ENCODE assay signal across 6 fruit fly cellular contexts in the genomic region with DNA sequence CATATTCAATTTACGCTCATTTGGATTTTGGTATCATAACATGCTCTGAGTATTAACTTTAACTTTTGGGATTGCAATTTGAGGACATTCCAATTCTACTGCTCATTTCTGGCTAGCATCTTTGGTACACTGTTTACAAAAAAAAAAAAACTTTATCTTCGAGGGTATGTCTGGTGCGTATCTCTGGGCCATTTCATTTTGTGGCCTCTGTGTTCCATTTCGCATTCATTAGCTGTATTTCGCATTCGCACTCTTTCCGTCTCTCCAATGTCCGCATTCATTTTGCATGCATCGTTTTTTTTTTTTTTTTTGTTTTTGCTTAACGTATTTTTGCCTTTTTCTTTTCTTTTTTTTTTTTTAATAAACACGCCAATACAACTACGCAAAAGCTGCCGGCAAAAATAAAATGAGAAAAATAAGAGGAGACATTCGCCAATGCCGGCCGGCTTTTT.
TF ChIP-seq lines count a peak whose summit lies in the region.

No protein-coding gene starts in this region.

- TF ChIP-seq CTCF in whole organism, embryonic (GFP tag; optimal IDR thresholded peaks at IDR 0.05; lab: Kevin White, UChicago): no peak

TF ChIP-seq in whole organism, 6 proteins besides CTCF, POLR2A, EP300 and RAD21:
- TF ChIP-seq pan (optimal IDR thresholded peaks at IDR 0.05; lab: Kevin White, UChicago) (peak; percentile 96), Dll (optimal IDR thresholded peaks at IDR 0.05; lab: Kevin White, UChicago) (no peak), psq (optimal IDR thresholded peaks at IDR 0.05; lab: Kevin White, UChicago) (no peak), usp (GFP tag; optimal IDR thresholded peaks at IDR 0.05; lab: Kevin White, UChicago) (no peak), EcR (GFP tag; optimal IDR thresholded peaks at IDR 0.05; lab: Kevin White, UChicago) (no peak), CG8478 (optimal IDR thresholded peaks at IDR 0.05; lab: Kevin White, UChicago) (no peak)

TF ChIP-seq in whole organism, adult, 20 proteins besides CTCF, POLR2A, EP300 and RAD21 (continues in another document):
- TF ChIP-seq CG11617 (GFP tag; optimal IDR thresholded peaks at IDR 0.05; lab: Kevin White, UChicago) (peak; percentile 42), CG5204 (GFP tag; optimal IDR thresholded peaks at IDR 0.05; lab: Kevin White, UChicago) (peak; percentile 33), tj (GFP tag; optimal IDR thresholded peaks at IDR 0.05; lab: Kevin White, UChicago) (peak; percentile 80), Hr96 (GFP tag; optimal IDR thresholded peaks at IDR 0.05; lab: Kevin White, UChicago) (peak; percentile 85), Crg-1 (GFP tag; optimal IDR thresholded peaks at IDR 0.05; lab: Kevin White, UChicago) (peak; percentile 13), toe (GFP tag; optimal IDR thresholded peaks at IDR 0.05; lab: Kevin White, UChicago) (no peak), CG12768 (GFP tag; optimal IDR thresholded peaks at IDR 0.05; lab: Kevin White, UChicago) (peak; percentile 9), pad (GFP tag; optimal IDR thresholded peaks at IDR 0.05; lab: Kevin White, UChicago) (peak; percentile 35), kay (GFP tag; lab: Kevin White, UChicago; ENCODE audit: borderline replicate concordance) (peak; percentile 77), CG7045 (GFP tag; optimal IDR thresholded peaks at IDR 0.05; lab: Kevin White, UChicago) (no peak), ovo (GFP tag; optimal IDR thresholded peaks at IDR 0.05; lab: Kevin White, UChicago) (peak; percentile 6), cic (GFP tag; optimal IDR thresholded peaks at IDR 0.05; lab: Kevin White, UChicago) (no peak), CG7101 (tag; optimal IDR thresholded peaks at IDR 0.05; lab: Kevin White, UChicago) (peak; percentile 52), CG1620 (GFP tag; optimal IDR thresholded peaks at IDR 0.05; lab: Kevin White, UChicago) (peak; percentile 66), Mnt (GFP tag; optimal IDR thresholded peaks at IDR 0.05; lab: Kevin White, UChicago) (peak; percentile 19), CG14711 (tag; optimal IDR thresholded peaks at IDR 0.05; lab: Kevin White, UChicago) (peak; percentile 77)

TF ChIP-seq in whole organism, embryonic, 481 proteins besides CTCF, POLR2A, EP300 and RAD21 (continues in another document):
- TF ChIP-seq ap (GFP tag; IDR thresholded peaks at IDR 0.05; lab: Robert Waterston, UW) (no peak), Fer1 (GFP tag; optimal IDR thresholded peaks at IDR 0.05; lab: Kevin White, UChicago) (no peak), Lpt (GFP tag; optimal IDR thresholded peaks at IDR 0.05; lab: Kevin White, UChicago) (no peak), PHDP (tag; optimal IDR thresholded peaks at IDR 0.05; lab: Kevin White, UChicago) (no peak), CG12104 (GFP tag; optimal IDR thresholded peaks at IDR 0.05; lab: Kevin White, UChicago) (no peak), salm (tag; optimal IDR thresholded peaks at IDR 0.05; lab: Kevin White, UChicago) (no peak), seq (GFP tag; IDR thresholded peaks at IDR 0.05; lab: Robert Waterston, UW) (peak; percentile 28), CG9215 (GFP tag; IDR thresholded peaks at IDR 0.05; lab: Robert Waterston, UW) (no peak), CG17186 (GFP tag; optimal IDR thresholded peaks at IDR 0.05; lab: Kevin White, UChicago) (no peak), Opbp (GFP tag; IDR thresholded peaks at IDR 0.05; lab: Robert Waterston, UW; ENCODE audit: partially characterized antibody) (no peak), CG30020 (tag; optimal IDR thresholded peaks at IDR 0.05; lab: Kevin White, UChicago) (no peak), Sry-β (GFP tag; optimal IDR thresholded peaks at IDR 0.05; lab: Kevin White, UChicago) (no peak), CG4820 (GFP tag; optimal IDR thresholded peaks at IDR 0.05; lab: Kevin White, UChicago) (peak; percentile 18), bsh (GFP tag; optimal IDR thresholded peaks at IDR 0.05; lab: Kevin White, UChicago) (peak in 1 of 2 experiments; percentile 73), lab (GFP tag; optimal IDR thresholded peaks at IDR 0.05; lab: Kevin White, UChicago) (peak; percentile 18), Med (GFP tag; lab: Kevin White, UChicago) (peak; percentile 76), pita (GFP tag; optimal IDR thresholded peaks at IDR 0.05; lab: Kevin White, UChicago) (no peak)

TF ChIP-seq in whole organism, prepupa, 60 proteins besides CTCF, POLR2A, EP300 and RAD21 (continues in another document):
- peak; percentile 95 for TF ChIP-seq CG8319 (GFP tag; optimal IDR thresholded peaks at IDR 0.05; lab: Kevin White, UChicago)
- peak; percentile 94 for TF ChIP-seq esn (GFP tag; optimal IDR thresholded peaks at IDR 0.05; lab: Kevin White, UChicago)
- TF ChIP-seq achi (GFP tag; optimal IDR thresholded peaks at IDR 0.05; lab: Kevin White, UChicago): peak; percentile 86
- peak; percentile 79 for TF ChIP-seq fd59A (GFP tag; optimal IDR thresholded peaks at IDR 0.05; lab: Kevin White, UChicago)
- TF ChIP-seq CG8119 (GFP tag; IDR thresholded peaks at IDR 0.05; lab: Robert Waterston, UW): peak; percentile 92
- peak; percentile 42 for TF ChIP-seq CG3032 (tag; optimal IDR thresholded peaks at IDR 0.05; lab: Kevin White, UChicago)
- TF ChIP-seq Ets96B (tag; optimal IDR thresholded peaks at IDR 0.05; lab: Kevin White, UChicago): peak; percentile 87
- peak; percentile 99 for TF ChIP-seq svp (GFP tag; lab: Kevin White, UChicago)
- peak; percentile 95 for TF ChIP-seq Hr39 (GFP tag; optimal IDR thresholded peaks at IDR 0.05; lab: Kevin White, UChicago)
- peak; percentile 91 for TF ChIP-seq CG15336 (GFP tag; IDR thresholded peaks at IDR 0.05; lab: Robert Waterston, UW)
- peak; percentile 81 for TF ChIP-seq CG32006 (GFP tag; optimal IDR thresholded peaks at IDR 0.05; lab: Kevin White, UChicago)
- peak; percentile 93 for TF ChIP-seq Smox (GFP tag; optimal IDR thresholded peaks at IDR 0.05; lab: Kevin White, UChicago)
- no peak for TF ChIP-seq Hr38 (GFP tag; optimal IDR thresholded peaks at IDR 0.05; lab: Kevin White, UChicago)
- TF ChIP-seq dsx (GFP tag; optimal IDR thresholded peaks at IDR 0.05; lab: Kevin White, UChicago; ENCODE audit: poor library complexity, severe bottlenecking): peak; percentile 77
- TF ChIP-seq CG6808 (GFP tag; optimal IDR thresholded peaks at IDR 0.05; lab: Kevin White, UChicago): peak; percentile 80
- peak; percentile 98 for TF ChIP-seq cyc (GFP tag; optimal IDR thresholded peaks at IDR 0.05; lab: Kevin White, UChicago)
- TF ChIP-seq pdm3 (GFP tag; optimal IDR thresholded peaks at IDR 0.05; lab: Kevin White, UChicago): peak; percentile 93

TF ChIP-seq in whole organism, pupa, 21 proteins besides CTCF, POLR2A, EP300 and RAD21 (continues in another document):
- TF ChIP-seq CG8301 (tag; optimal IDR thresholded peaks at IDR 0.05; lab: Kevin White, UChicago) (peak; percentile 69), CG14655 (GFP tag; optimal IDR thresholded peaks at IDR 0.05; lab: Kevin White, UChicago) (peak; percentile 73), fd96Ca (GFP tag; IDR thresholded peaks at IDR 0.05; lab: Robert Waterston, UW) (peak; percentile 81), CG12605 (GFP tag; IDR thresholded peaks at IDR 0.05; lab: Robert Waterston, UW) (peak; percentile 97), CG8159 (tag; optimal IDR thresholded peaks at IDR 0.05; lab: Kevin White, UChicago) (peak; percentile 88), D1 (tag; optimal IDR thresholded peaks at IDR 0.05; lab: Kevin White, UChicago) (peak; percentile 44), CG15710 (tag; optimal IDR thresholded peaks at IDR 0.05; lab: Kevin White, UChicago) (peak; percentile 88), CG32121 (GFP tag; IDR thresholded peaks at IDR 0.05; lab: Robert Waterston, UW) (peak; percentile 93), Ets98B (GFP tag; IDR thresholded peaks at IDR 0.05; lab: Robert Waterston, UW) (peak; percentile 93), CG34367 (tag; optimal IDR thresholded peaks at IDR 0.05; lab: Kevin White, UChicago) (peak; percentile 57), CG13204 (GFP tag; optimal IDR thresholded peaks at IDR 0.05; lab: Kevin White, UChicago) (peak; percentile 80), CG4496 (GFP tag; IDR thresholded peaks at IDR 0.05; lab: Robert Waterston, UW) (peak; percentile 95), Pif1B (GFP tag; optimal IDR thresholded peaks at IDR 0.05; lab: Kevin White, UChicago) (peak; percentile 94), CG9948 (tag; optimal IDR thresholded peaks at IDR 0.05; lab: Kevin White, UChicago) (peak; percentile 66), Pif1A (GFP tag; optimal IDR thresholded peaks at IDR 0.05; lab: Kevin White, UChicago) (peak; percentile 96), gl (tag; optimal IDR thresholded peaks at IDR 0.05; lab: Kevin White, UChicago) (peak; percentile 58), EcR (GFP tag; optimal IDR thresholded peaks at IDR 0.05; lab: Kevin White, UChicago) (no peak), CG17806 (tag; optimal IDR thresholded peaks at IDR 0.05; lab: Kevin White, UChicago) (peak; percentile 83), CG10348 (GFP tag; IDR thresholded peaks at IDR 0.05; lab: Robert Waterston, UW) (no peak)

TF ChIP-seq in whole organism, wandering third instar larva, 38 proteins besides CTCF, POLR2A, EP300 and RAD21 (continues in another document):
- TF ChIP-seq h (GFP tag; optimal IDR thresholded peaks at IDR 0.05; lab: Kevin White, UChicago): peak; percentile 43
- no peak for TF ChIP-seq dl (GFP tag; optimal IDR thresholded peaks at IDR 0.05; lab: Kevin White, UChicago; ENCODE audit: insufficient read depth in 1 of 2, partially characterized antibody in 2 of 2)
- peak; percentile 98 for TF ChIP-seq woc (GFP tag; optimal IDR thresholded peaks at IDR 0.05; lab: Kevin White, UChicago)
- no peak for TF ChIP-seq Abd-B (GFP tag; optimal IDR thresholded peaks at IDR 0.05; lab: Kevin White, UChicago)
- peak; percentile 90 for TF ChIP-seq CrebA (GFP tag; optimal IDR thresholded peaks at IDR 0.05; lab: Kevin White, UChicago; ENCODE audit: borderline replicate concordance)
- TF ChIP-seq brk (GFP tag; optimal IDR thresholded peaks at IDR 0.05; lab: Kevin White, UChicago): peak; percentile 52
- peak; percentile 65 for TF ChIP-seq tai (GFP tag; optimal IDR thresholded peaks at IDR 0.05; lab: Kevin White, UChicago)
- peak; percentile 94 for TF ChIP-seq dmrt93B (GFP tag; optimal IDR thresholded peaks at IDR 0.05; lab: Kevin White, UChicago)
- TF ChIP-seq Hnf4 (GFP tag; optimal IDR thresholded peaks at IDR 0.05; lab: Kevin White, UChicago): peak; percentile 86
- peak; percentile 62 to 96 for TF ChIP-seq foxo (GFP tag; optimal IDR thresholded peaks at IDR 0.05; lab: Kevin White, UChicago)
- no peak for TF ChIP-seq Dfd (GFP tag; optimal IDR thresholded peaks at IDR 0.05; lab: Kevin White, UChicago)
- peak; percentile 87 for TF ChIP-seq rgr (GFP tag; optimal IDR thresholded peaks at IDR 0.05; lab: Kevin White, UChicago)
- TF ChIP-seq jim (GFP tag; optimal IDR thresholded peaks at IDR 0.05; lab: Kevin White, UChicago): no peak
- peak; percentile 85 for TF ChIP-seq CG32264 (GFP tag; optimal IDR thresholded peaks at IDR 0.05; lab: Kevin White, UChicago)
- TF ChIP-seq OdsH (GFP tag; optimal IDR thresholded peaks at IDR 0.05; lab: Kevin White, UChicago): peak; percentile 85
- TF ChIP-seq usp (GFP tag; optimal IDR thresholded peaks at IDR 0.05; lab: Kevin White, UChicago): no peak
- TF ChIP-seq psq (GFP tag; optimal IDR thresholded peaks at IDR 0.05; lab: Kevin White, UChicago): peak; percentile 89
- peak; percentile 82 for TF ChIP-seq pan (optimal IDR thresholded peaks at IDR 0.05; lab: Kevin White, UChicago)
- TF ChIP-seq sage (GFP tag; optimal IDR thresholded peaks at IDR 0.05; lab: Kevin White, UChicago): peak; percentile 86
- peak; percentile 53 for TF ChIP-seq Jra (GFP tag; optimal IDR thresholded peaks at IDR 0.05; lab: Kevin White, UChicago)
